Worm (Caenorhabditis elegans) whole organism, early embryonic: Measurements from ENCODE around the gene srh-24.

Source experiments
- ama-1 ChIP-seq: fragments of 150-350 bp; optimal IDR thresholded peaks from 2 replicates; lab custom pipeline; 2014
- ceh-13 ChIP-seq: fragments of 200-800 bp; sonication (Bioruptor generic); optimal IDR thresholded peaks from 2 replicates; lab custom pipeline; 2018; ENCODE audit warnings: mild to moderate bottlenecking, missing genetic modification characterization, missing compliant biosample characterization
- flt-1 ChIP-seq: fragments of 200-800 bp; sonication (Bioruptor generic); IDR thresholded peaks from 2 replicates; pipeline ENCODE4 v1.3.6; 2022; ENCODE audit warnings: missing genetic modification characterization, missing compliant biosample characterization
- hnd-1 ChIP-seq: sonication (generic microtip); optimal IDR thresholded peaks from 2 replicates; lab custom pipeline; 2016; ENCODE audit warnings: missing genetic modification characterization, missing compliant biosample characterization
- pes-1 ChIP-seq: fragments of 200-800 bp; sonication (Bioruptor generic); IDR thresholded peaks from 2 replicates; pipeline ENCODE4 v1.3.6; 2022; ENCODE audit warnings: missing genetic modification reagents, missing genetic modification characterization, missing compliant biosample characterization
- tbx-37 ChIP-seq: fragments of 200-800 bp; sonication (Bioruptor generic); conservative IDR thresholded peaks from 2 replicates; pipeline ENCODE4 v1.3.6; 2022; ENCODE audit warnings: missing genetic modification reagents, missing genetic modification characterization, missing compliant biosample characterization

DNA sequence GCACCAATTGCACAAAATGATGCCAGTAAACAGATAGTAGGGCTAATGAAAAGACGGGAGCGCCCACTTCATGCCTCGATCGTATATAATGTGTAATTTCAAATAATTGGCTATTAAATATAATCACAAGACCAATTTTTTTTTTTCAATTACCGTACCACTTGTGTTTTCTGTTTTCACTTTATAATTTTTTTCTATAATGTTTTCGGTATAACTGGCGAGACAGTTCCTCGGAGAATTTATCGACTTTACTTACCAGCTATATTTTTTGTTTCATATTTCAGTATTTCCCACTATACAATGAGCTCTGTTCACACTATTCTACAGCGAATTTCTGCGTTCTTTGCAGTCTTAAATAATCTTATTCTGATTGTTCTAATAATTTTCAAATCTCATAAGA lies 44.6 kb downstream of the srh-24 start, which contains the start of gene str-252:
- TF ChIP-seq hnd-1, result no peak
- TF ChIP-seq flt-1, result no peak
- no peak for TF ChIP-seq ceh-13
- TF ChIP-seq tbx-37 (GFP tag; lab: Robert Waterston, UW), result no peak
- TF ChIP-seq ama-1 (lab: Kevin White, UChicago), result no peak
- TF ChIP-seq pes-1 (GFP tag; lab: Robert Waterston, UW), result no peak
